Fruit fly (Drosophila melanogaster) whole organism, prepupa: ENCODE measurements around the gene mRpS18B.

Source experiments
- Blimp-1 ChIP-seq: fragments of 200-800 bp; sonication (Bioruptor generic); optimal IDR thresholded peaks from 3 replicates; lab custom pipeline; 2017; ENCODE audit warnings: missing biosample characterization, missing genetic modification characterization, mild to moderate bottlenecking, moderate library complexity, missing genetic modification reagents
- CG10631 ChIP-seq: fragments of 200-800 bp; sonication (Bioruptor generic); optimal IDR thresholded peaks from 2 replicates; lab custom pipeline; 2016; ENCODE audit warnings: missing biosample characterization, missing genetic modification characterization
- CG10669 ChIP-seq: fragments of 200-800 bp; sonication (Bioruptor generic); optimal IDR thresholded peaks from 3 replicates; lab custom pipeline; 2018; ENCODE audit warnings: missing biosample characterization, mild to moderate bottlenecking, missing genetic modification characterization, moderate library complexity
- CG11902 ChIP-seq: fragments of 200-800 bp; sonication (Bioruptor generic); optimal IDR thresholded peaks from 3 replicates; lab custom pipeline; 2016; ENCODE audit warnings: missing biosample characterization, missing genetic modification characterization
- CG15336 ChIP-seq: fragments of 200-800 bp; sonication (Bioruptor generic); IDR thresholded peaks from 2 replicates; pipeline ENCODE4 v1.3.6; 2022; ENCODE audit warnings: missing biosample characterization, missing genetic modification characterization
- CG1621 ChIP-seq: fragments of 200-800 bp; sonication (Bioruptor generic); optimal IDR thresholded peaks from 3 replicates; lab custom pipeline; 2018; ENCODE audit warnings: missing biosample characterization, mild to moderate bottlenecking, missing genetic modification characterization
- CG16779 ChIP-seq: fragments of 200-800 bp; sonication (Bioruptor generic); optimal IDR thresholded peaks from 3 replicates; lab custom pipeline; 2017; ENCODE audit warnings: missing biosample characterization, mild to moderate bottlenecking, missing genetic modification characterization
- CG3032 ChIP-seq: fragments of 200-800 bp; optimal IDR thresholded peaks from 2 replicates; lab custom pipeline; 2019; ENCODE audit warnings: missing biosample characterization, mild to moderate bottlenecking, missing genetic modification characterization, moderate library complexity
- CG32006 ChIP-seq: fragments of 200-800 bp; sonication (Bioruptor generic); optimal IDR thresholded peaks from 3 replicates; lab custom pipeline; 2017; ENCODE audit warnings: missing biosample characterization, mild to moderate bottlenecking, missing genetic modification characterization
- CG3919 ChIP-seq: fragments of 200-800 bp; sonication (Bioruptor generic); optimal IDR thresholded peaks from 3 replicates; lab custom pipeline; 2016; ENCODE audit warnings: missing biosample characterization, missing genetic modification characterization
- CG4318 ChIP-seq: fragments of 200-800 bp; sonication (Bioruptor generic); optimal IDR thresholded peaks from 3 replicates; lab custom pipeline; 2017; ENCODE audit warnings: missing biosample characterization, mild to moderate bottlenecking, missing genetic modification characterization
- CG6163 ChIP-seq: fragments of 200-800 bp; sonication (Bioruptor generic); IDR thresholded peaks from 3 replicates; pipeline ENCODE4 v1.3.6; 2022; ENCODE audit warnings: missing biosample characterization, missing genetic modification characterization
- CG6276 ChIP-seq: fragments of 200-800 bp; sonication (Bioruptor generic); optimal IDR thresholded peaks from 2 replicates; lab custom pipeline; 2017; ENCODE audit warnings: missing biosample characterization, mild to moderate bottlenecking, missing genetic modification characterization
- CG6792 ChIP-seq: fragments of 200-800 bp; sonication (Bioruptor generic); optimal IDR thresholded peaks from 3 replicates; lab custom pipeline; 2016; ENCODE audit warnings: missing biosample characterization, missing genetic modification characterization
- CG6808 ChIP-seq: fragments of 200-800 bp; sonication (Bioruptor generic); optimal IDR thresholded peaks from 3 replicates; lab custom pipeline; 2017; ENCODE audit warnings: missing biosample characterization, missing genetic modification characterization, mild to moderate bottlenecking, moderate library complexity, missing genetic modification reagents
- CG7368 ChIP-seq: fragments of 200-800 bp; sonication (Bioruptor generic); optimal IDR thresholded peaks from 3 replicates; lab custom pipeline; 2016; ENCODE audit warnings: missing biosample characterization, missing genetic modification characterization
- CG8119 ChIP-seq: fragments of 200-800 bp; sonication (Bioruptor generic); IDR thresholded peaks from 3 replicates; pipeline ENCODE4 v1.3.6; 2022; ENCODE audit warnings: missing biosample characterization, missing genetic modification characterization
- CG8319 ChIP-seq: fragments of 200-800 bp; sonication (Bioruptor generic); optimal IDR thresholded peaks from 3 replicates; lab custom pipeline; 2016; ENCODE audit warnings: missing biosample characterization, missing genetic modification characterization
- CG9139 ChIP-seq: fragments of 200-800 bp; sonication (Bioruptor generic); optimal IDR thresholded peaks from 3 replicates; lab custom pipeline; 2017; ENCODE audit warnings: missing biosample characterization, mild to moderate bottlenecking, missing genetic modification characterization
- Eip75B ChIP-seq: fragments of 200-800 bp; sonication (Bioruptor generic); optimal IDR thresholded peaks from 3 replicates; lab custom pipeline; 2016; ENCODE audit warnings: missing biosample characterization, missing genetic modification characterization
- Eip78C ChIP-seq: fragments of 200-800 bp; sonication (Bioruptor generic); peaks from one replicate; lab custom pipeline; 2016; ENCODE audit warnings: missing biosample characterization, missing genetic modification characterization
- Eip93F ChIP-seq: fragments of 200-800 bp; sonication (Bioruptor generic); optimal IDR thresholded peaks from 2 replicates; lab custom pipeline; 2016; ENCODE audit warnings: missing biosample characterization, mild to moderate bottlenecking, missing genetic modification characterization
- Ets21C ChIP-seq: fragments of 200-800 bp; sonication (Bioruptor generic); optimal IDR thresholded peaks from 3 replicates; lab custom pipeline; 2016; ENCODE audit warnings: missing biosample characterization, missing genetic modification characterization
- Ets96B ChIP-seq: fragments of 200-800 bp; optimal IDR thresholded peaks from 2 replicates; lab custom pipeline; 2019; ENCODE audit warnings: missing biosample characterization, mild to moderate bottlenecking, missing genetic modification characterization, moderate library complexity
- Gug ChIP-seq: fragments of 200-800 bp; sonication (Bioruptor generic); IDR thresholded peaks from 2 replicates; pipeline ENCODE4 v1.3.6; 2022; ENCODE audit warnings: missing biosample characterization, missing genetic modification characterization
- Hr38 ChIP-seq: sonication (Bioruptor generic); optimal IDR thresholded peaks from 2 replicates; lab custom pipeline; 2016; ENCODE audit warnings: missing biosample characterization, missing genetic modification characterization
- Hr39 ChIP-seq: fragments of 200-800 bp; sonication (Bioruptor generic); optimal IDR thresholded peaks from 2 replicates; lab custom pipeline; 2016; ENCODE audit warnings: missing biosample characterization, missing genetic modification characterization
- Met ChIP-seq: fragments of 200-800 bp; sonication (Bioruptor generic); optimal IDR thresholded peaks from 3 replicates; lab custom pipeline; 2016; ENCODE audit warnings: missing biosample characterization, missing genetic modification characterization
- OdsH ChIP-seq: fragments of 200-800 bp; sonication (Bioruptor generic); optimal IDR thresholded peaks from 3 replicates; lab custom pipeline; 2016; ENCODE audit warnings: missing biosample characterization, missing genetic modification characterization
- Smox ChIP-seq: fragments of 200-800 bp; sonication (Bioruptor generic); optimal IDR thresholded peaks from 3 replicates; lab custom pipeline; 2016; ENCODE audit warnings: missing biosample characterization, missing genetic modification characterization
- Sox102F ChIP-seq: fragments of 200-800 bp; sonication (Bioruptor generic); optimal IDR thresholded peaks from 2 replicates; lab custom pipeline; 2016; ENCODE audit warnings: missing biosample characterization, mild to moderate bottlenecking, missing genetic modification characterization
- Sox14 ChIP-seq: fragments of 200-800 bp; sonication (Bioruptor generic); optimal IDR thresholded peaks from 3 replicates; lab custom pipeline; 2016; ENCODE audit warnings: missing biosample characterization, missing genetic modification characterization
- Sox15 ChIP-seq: fragments of 200-800 bp; sonication (Bioruptor generic); optimal IDR thresholded peaks from 3 replicates; lab custom pipeline; 2016; ENCODE audit warnings: missing biosample characterization, missing genetic modification characterization
- achi ChIP-seq: fragments of 200-800 bp; sonication (Bioruptor generic); optimal IDR thresholded peaks from 3 replicates; lab custom pipeline; 2016; ENCODE audit warnings: missing biosample characterization, missing genetic modification characterization
- acj6 ChIP-seq: fragments of 200-800 bp; sonication (Bioruptor generic); optimal IDR thresholded peaks from 3 replicates; lab custom pipeline; 2016; ENCODE audit warnings: missing biosample characterization, missing genetic modification characterization
- cyc ChIP-seq: fragments of 200-800 bp; sonication (Bioruptor generic); optimal IDR thresholded peaks from 3 replicates; lab custom pipeline; 2016; ENCODE audit warnings: missing biosample characterization, missing genetic modification characterization
- dac ChIP-seq: fragments of 200-800 bp; sonication (Bioruptor generic); optimal IDR thresholded peaks from 2 replicates; lab custom pipeline; 2017; ENCODE audit warnings: missing biosample characterization, mild to moderate bottlenecking, missing genetic modification characterization
- dsx ChIP-seq: fragments of 200-800 bp; optimal IDR thresholded peaks from 3 replicates; lab custom pipeline; 2019; ENCODE audit warnings: missing biosample characterization, mild to moderate bottlenecking, missing genetic modification characterization, moderate library complexity; ENCODE audit not compliant: poor library complexity, severe bottlenecking
- eg ChIP-seq: fragments of 200-800 bp; sonication (Bioruptor generic); IDR thresholded peaks from 3 replicates; pipeline ENCODE4 v1.3.6; 2022; ENCODE audit warnings: missing biosample characterization, missing genetic modification characterization
- esn ChIP-seq: fragments of 200-800 bp; sonication (Bioruptor generic); optimal IDR thresholded peaks from 2 replicates; lab custom pipeline; 2016; ENCODE audit warnings: missing biosample characterization, mild to moderate bottlenecking, missing genetic modification characterization, moderate library complexity
- fd59A ChIP-seq: fragments of 200-800 bp; sonication (Bioruptor generic); optimal IDR thresholded peaks from 2 replicates; lab custom pipeline; 2017; ENCODE audit warnings: missing biosample characterization, mild to moderate bottlenecking, missing genetic modification characterization, missing genetic modification reagents
- fkh ChIP-seq: fragments of 200-800 bp; sonication (Bioruptor generic); optimal IDR thresholded peaks from 3 replicates; lab custom pipeline; 2017; ENCODE audit warnings: missing biosample characterization, mild to moderate bottlenecking, missing genetic modification characterization, moderate library complexity
- lz ChIP-seq: fragments of 200-800 bp; sonication (Bioruptor generic); optimal IDR thresholded peaks from 3 replicates; lab custom pipeline; 2016; ENCODE audit warnings: missing biosample characterization, missing genetic modification characterization
- net ChIP-seq: fragments of 200-800 bp; sonication (Bioruptor generic); optimal IDR thresholded peaks from 3 replicates; lab custom pipeline; 2016; ENCODE audit warnings: missing biosample characterization, missing genetic modification characterization
- pdm3 ChIP-seq: fragments of 200-800 bp; sonication (Bioruptor generic); optimal IDR thresholded peaks from 3 replicates; lab custom pipeline; 2016; ENCODE audit warnings: missing biosample characterization, missing genetic modification characterization
- salr ChIP-seq, 2 experiments: fragments of 200-800 bp; sonication (Bioruptor generic); optimal IDR thresholded peaks; 3 replicates each; lab custom pipeline; 2016 to 2018; ENCODE audit warnings: missing biosample characterization in 2 of 2, missing genetic modification characterization in 2 of 2, mild to moderate bottlenecking in 1 of 2
- spab ChIP-seq: fragments of 200-800 bp; sonication (Bioruptor generic); optimal IDR thresholded peaks from 2 replicates; lab custom pipeline; 2017; ENCODE audit warnings: missing biosample characterization, mild to moderate bottlenecking, missing genetic modification characterization, missing genetic modification reagents
- svp ChIP-seq: fragments of 200-800 bp; sonication (Bioruptor generic); peaks from one replicate; lab custom pipeline; 2016; ENCODE audit warnings: missing biosample characterization, missing genetic modification characterization
- topi ChIP-seq: fragments of 200-800 bp; sonication (Bioruptor generic); optimal IDR thresholded peaks from 3 replicates; lab custom pipeline; 2016; ENCODE audit warnings: missing biosample characterization, missing genetic modification characterization
- vri ChIP-seq: fragments of 200-800 bp; sonication (Bioruptor generic); optimal IDR thresholded peaks from 3 replicates; lab custom pipeline; 2016; ENCODE audit warnings: missing biosample characterization, mild to moderate bottlenecking, missing genetic modification characterization

The mRpS18B gene

dm6 chr2L:20120388-20121232 is 23.6 kb upstream of the mRpS18B start:
- peak; percentile 72 for TF ChIP-seq CG6276 (GFP tag; lab: Kevin White, UChicago)
- peak; percentile 54 for TF ChIP-seq Gug (GFP tag; lab: Robert Waterston, UW)
- TF ChIP-seq CG3032, result peak; percentile 70
- TF ChIP-seq eg (GFP tag; lab: Robert Waterston, UW), result peak; percentile 61; the same call in 2 of the 3 replicates
- TF ChIP-seq Sox15 (GFP tag; lab: Kevin White, UChicago), result no peak
- TF ChIP-seq cyc (GFP tag; lab: Kevin White, UChicago), result peak; percentile 86
- TF ChIP-seq CG1621 (tag; lab: Kevin White, UChicago), result peak; percentile 7
- TF ChIP-seq OdsH (GFP tag; lab: Kevin White, UChicago), result peak; percentile 32
- TF ChIP-seq dsx (GFP tag; lab: Kevin White, UChicago), result peak; percentile 52
- peak; percentile 89 for TF ChIP-seq Eip78C (GFP tag; lab: Kevin White, UChicago)
- TF ChIP-seq CG11902, result peak; percentile 62
- TF ChIP-seq dac (GFP tag; lab: Kevin White, UChicago), result peak; percentile 26
- no peak for TF ChIP-seq Eip93F (GFP tag; lab: Kevin White, UChicago)
- peak; percentile 65 for TF ChIP-seq CG10631 (GFP tag; lab: Kevin White, UChicago)
- peak; percentile 50 for TF ChIP-seq CG9139 (GFP tag; lab: Kevin White, UChicago)
- peak; percentile 53 for TF ChIP-seq CG4318 (GFP tag; lab: Kevin White, UChicago)
- peak; percentile 81 for TF ChIP-seq Hr39 (GFP tag; lab: Kevin White, UChicago)
- TF ChIP-seq Ets21C (GFP tag; lab: Kevin White, UChicago), result no peak
- peak; percentile 51 for TF ChIP-seq CG6792 (GFP tag; lab: Kevin White, UChicago)
- peak; percentile 27 for TF ChIP-seq vri (GFP tag; lab: Kevin White, UChicago)
- peak; percentile 35 for TF ChIP-seq achi (GFP tag; lab: Kevin White, UChicago)
- TF ChIP-seq CG15336 (GFP tag; lab: Robert Waterston, UW), result no peak
- peak; percentile 70 for TF ChIP-seq CG32006
- peak; percentile 77 for TF ChIP-seq lz (GFP tag; lab: Kevin White, UChicago)
- peak; percentile 62 for TF ChIP-seq net
- TF ChIP-seq pdm3, result peak; percentile 66
- TF ChIP-seq CG8119 (GFP tag; lab: Robert Waterston, UW), result peak; percentile 80; the same call in 2 of the 3 replicates
- peak; percentile 42 for TF ChIP-seq fd59A (GFP tag; lab: Kevin White, UChicago)
- peak; percentile 30 for TF ChIP-seq Eip75B (GFP tag; lab: Kevin White, UChicago)
- TF ChIP-seq spab (GFP tag; lab: Kevin White, UChicago), result peak; percentile 50
- peak; percentile 49 for TF ChIP-seq Ets96B (tag; lab: Kevin White, UChicago)
- TF ChIP-seq Blimp-1, result peak; percentile 33
- TF ChIP-seq topi, result peak; percentile 47
- no peak for TF ChIP-seq CG8319 (GFP tag; lab: Kevin White, UChicago)
- TF ChIP-seq Sox14 (GFP tag; lab: Kevin White, UChicago), result peak; percentile 9
- no peak for TF ChIP-seq Hr38 (GFP tag; lab: Kevin White, UChicago)
- TF ChIP-seq Met (GFP tag; lab: Kevin White, UChicago), result peak; percentile 39
- peak; percentile 79 for TF ChIP-seq svp (GFP tag; lab: Kevin White, UChicago)
- TF ChIP-seq acj6 (GFP tag; lab: Kevin White, UChicago), result peak; percentile 53
- peak; percentile 49 for TF ChIP-seq CG10669 (GFP tag; lab: Kevin White, UChicago)
- TF ChIP-seq CG6163 (GFP tag; lab: Robert Waterston, UW), result peak; percentile 49
- TF ChIP-seq CG3919 (GFP tag; lab: Kevin White, UChicago), result peak; percentile 66
- TF ChIP-seq CG6808, result peak; percentile 60
- peak; percentile 20 for TF ChIP-seq CG16779 (tag; lab: Kevin White, UChicago)
- TF ChIP-seq salr (GFP tag; optimal IDR thresholded peaks at IDR 0.05; lab: Kevin White, UChicago), result peak; percentile 56 to 70
- peak; percentile 64 for TF ChIP-seq Sox102F
- no peak for TF ChIP-seq CG7368
- peak; percentile 30 for TF ChIP-seq Smox (GFP tag; lab: Kevin White, UChicago)
- TF ChIP-seq fkh (GFP tag; lab: Kevin White, UChicago), result no peak
- TF ChIP-seq esn (GFP tag; lab: Kevin White, UChicago), result peak; percentile 67
